Worm (Caenorhabditis elegans): ENCODE results near the gene oac-41.

The oac-41 gene

DNA sequence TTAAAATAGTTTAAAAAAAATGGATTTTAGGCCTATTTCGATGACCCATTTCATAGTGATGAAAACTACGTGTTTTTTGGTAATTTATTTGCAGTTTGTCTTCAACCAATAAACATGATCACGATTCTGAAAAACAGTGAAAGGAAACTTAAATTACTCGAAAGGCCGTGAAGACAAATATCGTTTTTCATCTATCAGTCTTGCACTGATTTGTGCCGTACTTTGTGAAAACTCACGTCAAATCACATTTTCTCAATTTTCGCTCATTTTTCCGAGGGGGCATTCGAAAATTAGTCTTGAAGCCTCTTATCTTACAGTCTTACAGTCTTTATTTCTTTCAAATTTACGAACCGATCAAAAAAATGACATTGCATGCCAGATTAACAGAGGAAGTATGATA, 36.6 kb upstream of the oac-41 start, which contains the start of gene C25E10.11:
Gene C25E10.11 (minus strand): TSS at position 101 of the 400 bp plus-strand sequence.
- TF ChIP-seq lin-26 (GFP tag; IDR thresholded peaks at IDR 0.05), result no peak
- no peak for TF ChIP-seq ccch-3 (GFP tag; optimal IDR thresholded peaks at IDR 0.05)
- no peak for TF ChIP-seq B0035.1 (tag; optimal IDR thresholded peaks at IDR 0.05)
- TF ChIP-seq bed-1 (GFP tag; IDR thresholded peaks at IDR 0.05), result no peak
- no peak for TF ChIP-seq unc-62 (GFP tag; optimal IDR thresholded peaks at IDR 0.05)
- no peak for TF ChIP-seq akir-1 (GFP tag; optimal IDR thresholded peaks at IDR 0.05)
- no peak for TF ChIP-seq gei-17 (GFP tag; optimal IDR thresholded peaks at IDR 0.05)
- no peak for TF ChIP-seq lsy-27 (tag; optimal IDR thresholded peaks at IDR 0.05; ENCODE audit: borderline replicate concordance, insufficient read depth)
- TF ChIP-seq let-526 (GFP tag; IDR thresholded peaks at IDR 0.05), result no peak
- TF ChIP-seq ceh-58 (GFP tag; IDR thresholded peaks at IDR 0.05), result no peak
- no peak for TF ChIP-seq mes-4 (tag; optimal IDR thresholded peaks at IDR 0.05)

DNA sequence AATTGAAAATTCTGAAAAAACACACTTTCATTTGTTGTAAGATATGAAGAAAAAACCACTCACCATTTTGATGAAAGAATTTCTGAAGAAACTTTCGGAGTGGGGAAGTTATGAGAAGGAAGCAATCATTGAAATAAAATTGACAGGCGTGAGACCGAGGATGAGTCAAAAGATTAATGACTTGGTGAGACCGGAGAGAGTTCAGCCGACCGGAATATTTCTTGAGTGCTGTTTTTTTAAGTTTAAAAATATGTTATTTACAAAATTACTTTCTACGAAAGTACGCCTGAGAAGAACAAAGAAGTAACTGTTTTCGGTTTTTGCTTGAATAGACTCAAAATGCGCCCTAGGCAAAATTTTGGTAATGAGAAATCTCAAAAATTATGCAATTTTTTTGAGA, 34.3 kb upstream of the oac-41 start, which contains the start of gene C25E10.10:
Gene C25E10.10 (minus strand): TSS at position 101 of the 400 bp plus-strand sequence.
- TF ChIP-seq zim-3 (tag; optimal IDR thresholded peaks at IDR 0.05) (no peak), efl-1 (GFP tag; optimal IDR thresholded peaks at IDR 0.05) (no peak)

DNA sequence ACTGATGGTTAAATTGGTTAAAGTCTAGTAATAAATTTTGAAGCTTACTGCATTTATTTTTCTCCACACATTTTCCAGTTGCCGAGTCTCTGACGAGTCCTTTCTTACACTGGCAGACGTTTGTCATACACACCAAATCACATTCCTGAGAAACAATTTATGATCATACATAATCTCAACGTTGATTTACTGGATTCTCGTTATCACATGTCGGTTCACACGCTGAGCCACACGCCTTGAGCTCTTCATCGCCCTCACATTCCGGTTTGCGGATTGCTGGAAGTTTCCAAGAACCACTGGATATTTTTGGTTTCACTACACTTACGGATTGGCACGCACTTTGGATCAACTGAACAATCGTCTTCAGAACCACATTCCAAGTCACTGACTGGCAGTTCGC, 33.7 kb upstream of the oac-41 start:
- no peak for TF ChIP-seq rpc-1 (optimal IDR thresholded peaks at IDR 0.05)
- no peak for TF ChIP-seq rpc-1 (tag; optimal IDR thresholded peaks at IDR 0.05)
- TF ChIP-seq rec-8 (tag; optimal IDR thresholded peaks at IDR 0.05), result no peak
- no peak for TF ChIP-seq hmg-20 (GFP tag; IDR thresholded peaks at IDR 0.05)
- no peak for TF ChIP-seq D2030.7 (GFP tag; IDR thresholded peaks at IDR 0.05)
- no peak for TF ChIP-seq attf-5 (GFP tag; optimal IDR thresholded peaks at IDR 0.05)
- no peak for TF ChIP-seq mxl-1 (tag; optimal IDR thresholded peaks at IDR 0.05)
- TF ChIP-seq efl-1 (GFP tag; optimal IDR thresholded peaks at IDR 0.05), result no peak
- TF ChIP-seq pha-4 (tag; optimal IDR thresholded peaks at IDR 0.05), result no peak
- no peak for TF ChIP-seq nfyb-1 (GFP tag; IDR thresholded peaks at IDR 0.05)

DNA sequence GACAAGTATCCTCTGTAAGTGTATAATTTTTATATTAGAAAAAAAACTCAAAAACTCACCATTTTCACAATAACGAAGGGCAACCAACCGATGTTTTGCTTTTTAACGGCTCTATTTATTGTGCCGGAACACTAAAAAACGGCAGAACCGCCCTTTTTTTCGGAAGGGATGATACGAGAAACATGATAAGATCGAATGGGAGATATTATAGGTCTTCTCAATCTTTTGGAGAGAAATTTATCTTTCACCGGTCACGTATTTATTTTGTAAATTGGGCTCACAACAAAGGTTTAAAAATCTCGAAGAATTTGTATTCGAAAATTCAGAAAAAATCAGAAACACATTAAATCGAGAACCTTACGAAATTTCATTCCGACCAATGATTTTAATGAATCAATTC, 32.8 kb upstream of the oac-41 start, which contains the start of gene swm-1:
Gene swm-1 (minus strand): TSS at position 101 of the 400 bp plus-strand sequence.
- TF ChIP-seq snpc-1.3 (tag; optimal IDR thresholded peaks at IDR 0.05; ENCODE audit: insufficient read depth), result no peak
- TF ChIP-seq ceh-27 (GFP tag; optimal IDR thresholded peaks at IDR 0.05), result no peak
- no peak for TF ChIP-seq Y56A3A.18 (GFP tag; IDR thresholded peaks at IDR 0.05)
- no peak for TF ChIP-seq cebp-1 (GFP tag; IDR thresholded peaks at IDR 0.05)
- TF ChIP-seq cebp-1 (tag; optimal IDR thresholded peaks at IDR 0.05), result no peak
- no peak for TF ChIP-seq egrh-3 (GFP tag; IDR thresholded peaks at IDR 0.05)
- TF ChIP-seq F55B11.4 (tag; optimal IDR thresholded peaks at IDR 0.05; ENCODE audit: borderline replicate concordance, insufficient read depth), result no peak
- TF ChIP-seq aptf-3 (GFP tag; IDR thresholded peaks at IDR 0.05), result no peak
- TF ChIP-seq aptf-2 (GFP tag; conservative IDR thresholded peaks at IDR 0.05), result no peak
- no peak for TF ChIP-seq Y95B8A.8 (GFP tag; IDR thresholded peaks at IDR 0.05)
- no peak for TF ChIP-seq B0336.3 (GFP tag; IDR thresholded peaks at IDR 0.05)
- TF ChIP-seq Y79H2A.3 (GFP tag; conservative IDR thresholded peaks at IDR 0.05), result no peak
- TF ChIP-seq ceh-100 (GFP tag; IDR thresholded peaks at IDR 0.05), result no peak
- TF ChIP-seq F37B4.10 (GFP tag; IDR thresholded peaks at IDR 0.05), result no peak
- TF ChIP-seq F22D6.2 (tag; optimal IDR thresholded peaks at IDR 0.05), result no peak

All from whole organism, young adult.